Worm (Caenorhabditis elegans): ENCODE results near the gene iff-1.

DNA sequence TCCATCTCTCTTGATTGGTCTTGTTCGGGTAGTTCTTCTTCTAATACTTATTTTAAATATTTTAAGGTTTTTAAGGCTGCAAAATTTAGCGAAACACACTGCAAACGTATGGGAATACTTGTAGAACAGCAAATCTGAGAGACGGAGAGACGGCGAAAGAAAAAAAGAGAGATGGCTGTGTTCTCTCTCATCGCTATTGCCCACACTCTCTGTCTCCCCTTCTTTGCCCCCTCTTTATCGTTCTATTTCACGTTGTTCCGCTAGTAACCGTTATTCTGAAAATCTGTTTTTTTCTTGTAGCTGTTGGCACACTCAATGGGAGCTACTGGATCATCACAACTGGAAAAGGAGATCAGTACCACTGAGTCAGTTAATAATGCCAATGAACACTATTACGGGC, 29.3 kb upstream of the iff-1 start, which contains the start of gene usp-46:
- TF ChIP-seq dmd-4 (tag; optimal IDR thresholded peaks at IDR 0.05; ENCODE audit: borderline replicate concordance): no peak
- TF ChIP-seq pha-4 (tag; optimal IDR thresholded peaks at IDR 0.05): no peak
- TF ChIP-seq tbx-2 (tag; optimal IDR thresholded peaks at IDR 0.05): no peak
- no peak for TF ChIP-seq pqm-1 (tag; optimal IDR thresholded peaks at IDR 0.05)
- TF ChIP-seq ztf-16 (tag; optimal IDR thresholded peaks at IDR 0.05): no peak
- no peak for TF ChIP-seq ama-1 (optimal IDR thresholded peaks at IDR 0.05)
- TF ChIP-seq fkh-10 (GFP tag; optimal IDR thresholded peaks at IDR 0.05): no peak
- no peak for TF ChIP-seq tbx-7 (tag; optimal IDR thresholded peaks at IDR 0.05)
- TF ChIP-seq che-1 (tag; optimal IDR thresholded peaks at IDR 0.05): no peak
- no peak for TF ChIP-seq elt-2 (tag; optimal IDR thresholded peaks at IDR 0.05)
- no peak for TF ChIP-seq C38D4.7 (GFP tag; optimal IDR thresholded peaks at IDR 0.05)
- no peak for TF ChIP-seq ceh-48 (tag; optimal IDR thresholded peaks at IDR 0.05)
